Worm (Caenorhabditis elegans): ENCODE data around the gene C50D2.6.
A peak's percentile ranks its signal among the peaks of the same experiment; 100 is the strongest.

C50D2.6 gene

DNA sequence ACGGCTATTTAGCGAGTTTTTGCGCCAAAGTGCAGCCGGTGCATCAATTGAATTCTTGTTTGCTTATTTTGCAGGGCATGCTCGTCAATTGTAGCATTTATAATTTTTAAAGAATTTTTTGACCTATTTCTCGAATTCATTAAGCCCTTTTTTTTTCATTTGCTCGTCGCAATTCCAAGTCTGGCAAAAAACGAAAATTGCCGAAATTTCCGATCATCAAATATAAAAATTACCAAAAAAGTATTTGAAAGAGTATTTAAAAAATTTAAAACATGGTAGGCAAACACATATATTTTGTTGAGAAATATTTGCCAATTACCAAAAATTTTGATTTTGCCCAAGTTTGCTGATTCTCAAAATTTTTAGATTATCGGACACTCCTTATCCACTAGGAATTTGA is at the start of gene C50D2.6:
C50D2.6 (plus strand) TSS at position 301 of the 400 bp plus-strand sequence.
- TF ChIP-seq lin-11 (tag; optimal IDR thresholded peaks at IDR 0.05) = no peak
- TF ChIP-seq unc-62 (GFP tag; optimal IDR thresholded peaks at IDR 0.05) = no peak
- no peak for TF ChIP-seq nhr-6 (tag; optimal IDR thresholded peaks at IDR 0.05)
- no peak for TF ChIP-seq unc-55 (GFP tag; optimal IDR thresholded peaks at IDR 0.05)
- TF ChIP-seq sma-3 (GFP tag; optimal IDR thresholded peaks at IDR 0.05) = no peak
- no peak for TF ChIP-seq ztf-11 (tag; optimal IDR thresholded peaks at IDR 0.05)
- TF ChIP-seq ztf-1 (GFP tag; conservative IDR thresholded peaks at IDR 0.05) = no peak
- TF ChIP-seq nhr-10 (tag; optimal IDR thresholded peaks at IDR 0.05) = no peak
- TF ChIP-seq ceh-16 (tag; optimal IDR thresholded peaks at IDR 0.05) = no peak
- TF ChIP-seq crh-2 (tag; optimal IDR thresholded peaks at IDR 0.05) = no peak
- no peak for TF ChIP-seq nhr-237 (tag; optimal IDR thresholded peaks at IDR 0.05)
- no peak for TF ChIP-seq nhr-11 (tag; optimal IDR thresholded peaks at IDR 0.05)
- no peak for TF ChIP-seq skn-1 (tag; optimal IDR thresholded peaks at IDR 0.05)
- no peak for TF ChIP-seq nhr-129 (tag; optimal IDR thresholded peaks at IDR 0.05)
- no peak for TF ChIP-seq zag-1 (tag; optimal IDR thresholded peaks at IDR 0.05)
- TF ChIP-seq mab-5 (tag; optimal IDR thresholded peaks at IDR 0.05) = no peak
- no peak for TF ChIP-seq mbf-1 (tag; optimal IDR thresholded peaks at IDR 0.05)
- TF ChIP-seq nhr-25 (tag; optimal IDR thresholded peaks at IDR 0.05) = no peak
- TF ChIP-seq mdl-1 (tag; optimal IDR thresholded peaks at IDR 0.05) = no peak
- TF ChIP-seq blmp-1 (tag; optimal IDR thresholded peaks at IDR 0.05; ENCODE audit: insufficient read depth) = no peak

- TF ChIP-seq ama-1 (optimal IDR thresholded peaks at IDR 0.05) (no peak), ceh-16 (tag; optimal IDR thresholded peaks at IDR 0.05) (no peak), lin-13 (GFP tag; optimal IDR thresholded peaks at IDR 0.05) (no peak), nhr-10 (tag; optimal IDR thresholded peaks at IDR 0.05) (no peak), mbf-1 (tag; optimal IDR thresholded peaks at IDR 0.05) (no peak), C34F6.9 (tag; optimal IDR thresholded peaks at IDR 0.05) (no peak), peb-1 (tag; optimal IDR thresholded peaks at IDR 0.05) (no peak), nhr-6 (tag; optimal IDR thresholded peaks at IDR 0.05) (no peak)
Observed at ce11 chrII:37213-37612, 47.0 kb upstream of the C50D2.6 start, which contains the start of gene F23F1.6. TSS of gene F23F1.6 (minus strand) at chrII:37313.

- TF ChIP-seq mab-5 (tag; optimal IDR thresholded peaks at IDR 0.05) = no peak
Observed at ce11 chrII:39437-39836, 44.8 kb upstream of the C50D2.6 start, which contains the start of gene spp-24. TSS of gene spp-24 (minus strand) at chrII:39537.

- no peak for TF ChIP-seq nhr-237 (tag; optimal IDR thresholded peaks at IDR 0.05)
- no peak for TF ChIP-seq sem-4 (tag; optimal IDR thresholded peaks at IDR 0.05)
- no peak for TF ChIP-seq alr-1 (tag; optimal IDR thresholded peaks at IDR 0.05)
- no peak for TF ChIP-seq ama-1 (optimal IDR thresholded peaks at IDR 0.05)
- TF ChIP-seq R02D3.7 (tag; optimal IDR thresholded peaks at IDR 0.05) = no peak
- no peak for TF ChIP-seq ztf-11 (tag; optimal IDR thresholded peaks at IDR 0.05)
- TF ChIP-seq egl-27 (tag; optimal IDR thresholded peaks at IDR 0.05) = no peak
- no peak for TF ChIP-seq crh-2 (tag; optimal IDR thresholded peaks at IDR 0.05)
- TF ChIP-seq dmd-4 (tag; optimal IDR thresholded peaks at IDR 0.05) = no peak
- no peak for TF ChIP-seq C34F6.9 (tag; optimal IDR thresholded peaks at IDR 0.05)
- no peak for TF ChIP-seq skn-1 (tag; optimal IDR thresholded peaks at IDR 0.05)
- no peak for TF ChIP-seq mbf-1 (tag; optimal IDR thresholded peaks at IDR 0.05)
- no peak for TF ChIP-seq fos-1 (tag; optimal IDR thresholded peaks at IDR 0.05)
- TF ChIP-seq ztf-1 (GFP tag; conservative IDR thresholded peaks at IDR 0.05) = no peak
- TF ChIP-seq lin-13 (GFP tag; optimal IDR thresholded peaks at IDR 0.05) = no peak
- TF ChIP-seq gmeb-1 (tag; optimal IDR thresholded peaks at IDR 0.05) = no peak
- no peak for TF ChIP-seq sma-3 (GFP tag; optimal IDR thresholded peaks at IDR 0.05)
- TF ChIP-seq F13H6.1 (tag; optimal IDR thresholded peaks at IDR 0.05) = no peak
- no peak for TF ChIP-seq ztf-4 (tag; optimal IDR thresholded peaks at IDR 0.05)
- TF ChIP-seq nhr-21 (tag; optimal IDR thresholded peaks at IDR 0.05) = no peak
Observed at ce11 chrII:41914-42313, 42.3 kb upstream of the C50D2.6 start, which contains the start of gene F23F1.10. TSS of gene F23F1.10 (minus strand) at chrII:41982.

- no peak for TF ChIP-seq alr-1 (tag; optimal IDR thresholded peaks at IDR 0.05)
- TF ChIP-seq nhr-129 (tag; optimal IDR thresholded peaks at IDR 0.05) = peak; percentile 60
- TF ChIP-seq unc-62 (GFP tag; optimal IDR thresholded peaks at IDR 0.05) = no peak
- no peak for TF ChIP-seq egl-27 (tag; optimal IDR thresholded peaks at IDR 0.05)
- peak; percentile 98 for TF ChIP-seq skn-1 (tag; optimal IDR thresholded peaks at IDR 0.05)
- peak; percentile 24 for TF ChIP-seq ztf-4 (tag; optimal IDR thresholded peaks at IDR 0.05)
- TF ChIP-seq blmp-1 (tag; optimal IDR thresholded peaks at IDR 0.05; ENCODE audit: insufficient read depth) = peak; percentile 26
- no peak for TF ChIP-seq mdl-1 (tag; optimal IDR thresholded peaks at IDR 0.05)
- TF ChIP-seq sem-4 (tag; optimal IDR thresholded peaks at IDR 0.05) = no peak
- no peak for TF ChIP-seq ceh-16 (tag; optimal IDR thresholded peaks at IDR 0.05)
- peak; percentile 41 for TF ChIP-seq nhr-25 (tag; optimal IDR thresholded peaks at IDR 0.05)
- TF ChIP-seq nhr-11 (tag; optimal IDR thresholded peaks at IDR 0.05) = no peak
- peak; percentile 25 for TF ChIP-seq sma-3 (GFP tag; optimal IDR thresholded peaks at IDR 0.05)
- no peak for TF ChIP-seq lin-39 (tag; optimal IDR thresholded peaks at IDR 0.05)
- no peak for TF ChIP-seq ceh-82 (tag; optimal IDR thresholded peaks at IDR 0.05)
- peak; percentile 68 for TF ChIP-seq lin-13 (GFP tag; optimal IDR thresholded peaks at IDR 0.05)
- no peak for TF ChIP-seq nhr-10 (tag; optimal IDR thresholded peaks at IDR 0.05)
- no peak for TF ChIP-seq unc-39 (tag; optimal IDR thresholded peaks at IDR 0.05)
- peak; percentile 43 for TF ChIP-seq sma-9 (GFP tag; optimal IDR thresholded peaks at IDR 0.05)
- no peak for TF ChIP-seq sma-9 (tag; optimal IDR thresholded peaks at IDR 0.05)
- no peak for TF ChIP-seq zag-1 (tag; optimal IDR thresholded peaks at IDR 0.05)
- no peak for TF ChIP-seq R02D3.7 (tag; optimal IDR thresholded peaks at IDR 0.05)
- TF ChIP-seq nhr-237 (tag; optimal IDR thresholded peaks at IDR 0.05) = no peak
- TF ChIP-seq F13H6.1 (tag; optimal IDR thresholded peaks at IDR 0.05) = peak; percentile 23
- TF ChIP-seq peb-1 (tag; optimal IDR thresholded peaks at IDR 0.05) = no peak
- peak; percentile 87 for TF ChIP-seq C34F6.9 (tag; optimal IDR thresholded peaks at IDR 0.05)
- TF ChIP-seq ZK546.5 (tag; optimal IDR thresholded peaks at IDR 0.05) = no peak
- TF ChIP-seq nhr-12 (tag; optimal IDR thresholded peaks at IDR 0.05) = no peak
- no peak for TF ChIP-seq snpc-4 (tag; optimal IDR thresholded peaks at IDR 0.05)
Observed at ce11 chrII:43640-44039, 40.6 kb upstream of the C50D2.6 start, which contains the start of gene nfyc-1. TSS of gene nfyc-1 (plus strand) at chrII:43907.
